Fruit fly (Drosophila melanogaster) whole organism, embryonic: Measurements from ENCODE around the gene CG32036.
A peak's percentile ranks its signal among the peaks of the same experiment; 100 is the strongest.

ENCODE experiments used
- Asciz ChIP-seq: fragments of 200-800 bp; sonication (Bioruptor generic); optimal IDR thresholded peaks from 2 replicates; lab custom pipeline; 2017; ENCODE audit warnings: missing biosample characterization, mild to moderate bottlenecking, missing genetic modification characterization, missing genetic modification reagents
- BEAF-32 ChIP-seq: fragments of 200-800 bp; sonication (Bioruptor generic); optimal IDR thresholded peaks from 3 replicates; lab custom pipeline; 2017; ENCODE audit warnings: missing biosample characterization, missing genetic modification characterization, mild to moderate bottlenecking, moderate library complexity, missing genetic modification reagents
- Bgb ChIP-seq: fragments of 200-800 bp; sonication (Bioruptor generic); IDR thresholded peaks from 2 replicates; pipeline ENCODE4 v1.3.6; 2022; ENCODE audit warnings: missing biosample characterization, missing genetic modification characterization; ENCODE audit not compliant: partially characterized antibody
- CG11456 ChIP-seq: fragments of 200-800 bp; sonication (Bioruptor generic); IDR thresholded peaks from 3 replicates; pipeline ENCODE4 v1.3.6; 2022; ENCODE audit warnings: missing biosample characterization, missing genetic modification characterization
- CG11695 ChIP-seq: fragments of 200-800 bp; sonication (Bioruptor generic); IDR thresholded peaks from 3 replicates; pipeline ENCODE4 v1.3.6; 2022; ENCODE audit warnings: missing biosample characterization, missing genetic modification characterization
- CG15479 ChIP-seq: fragments of 200-800 bp; sonication (Bioruptor generic); optimal IDR thresholded peaks from 3 replicates; lab custom pipeline; 2019; ENCODE audit warnings: missing biosample characterization, mild to moderate bottlenecking, missing genetic modification characterization, moderate library complexity
- CG17829 ChIP-seq: fragments of 200-800 bp; optimal IDR thresholded peaks from 2 replicates; lab custom pipeline; 2019; ENCODE audit warnings: missing biosample characterization, mild to moderate bottlenecking, missing genetic modification characterization, moderate library complexity
- CG18476 ChIP-seq: fragments of 200-800 bp; sonication (Bioruptor generic); optimal IDR thresholded peaks from 2 replicates; lab custom pipeline; 2016; ENCODE audit warnings: missing biosample characterization, mild to moderate bottlenecking, missing genetic modification characterization
- CG2889 ChIP-seq: fragments of 200-800 bp; sonication (Bioruptor generic); IDR thresholded peaks from 3 replicates; pipeline ENCODE4 v1.3.6; 2022; ENCODE audit warnings: missing biosample characterization, missing genetic modification characterization
- CG32532 ChIP-seq: fragments of 200-800 bp; sonication (Bioruptor generic); IDR thresholded peaks from 2 replicates; pipeline ENCODE4 v1.3.6; 2022; ENCODE audit warnings: missing biosample characterization, missing genetic modification characterization
- CG5245 ChIP-seq: fragments of 200-800 bp; sonication (Bioruptor generic); optimal IDR thresholded peaks from 3 replicates; lab custom pipeline; 2016; ENCODE audit warnings: missing biosample characterization, missing genetic modification characterization
- CG6765 ChIP-seq: fragments of 200-800 bp; sonication (Bioruptor generic); optimal IDR thresholded peaks from 3 replicates; lab custom pipeline; 2017; ENCODE audit warnings: missing biosample characterization, mild to moderate bottlenecking, missing genetic modification characterization
- CG6791 ChIP-seq: fragments of 200-800 bp; sonication (Bioruptor generic); IDR thresholded peaks from 3 replicates; pipeline ENCODE4 v1.3.6; 2022; ENCODE audit warnings: missing biosample characterization, missing genetic modification characterization; ENCODE audit not compliant: partially characterized antibody
- CG6854 ChIP-seq: fragments of 200-800 bp; sonication (Bioruptor generic); optimal IDR thresholded peaks from 3 replicates; lab custom pipeline; 2017; ENCODE audit warnings: missing biosample characterization, mild to moderate bottlenecking, missing genetic modification characterization
- CkIIα-i1 ChIP-seq: fragments of 200-800 bp; sonication (Bioruptor generic); IDR thresholded peaks from 2 replicates; pipeline ENCODE4 v1.3.6; 2022; ENCODE audit warnings: missing biosample characterization, missing genetic modification characterization
- D ChIP-seq, 2 experiments: fragments of 200-800 bp in 1 of 2; fragments of >200 bp in 1 of 2; sonication (Bioruptor generic) in 1 of 2; optimal IDR thresholded peaks; 2 replicates in 1 of 2; 3 replicates in 1 of 2; lab custom pipeline; 2017; ENCODE audit warnings: mild to moderate bottlenecking in 1 of 2, missing biosample characterization in 1 of 2, missing genetic modification characterization in 1 of 2, missing genetic modification reagents in 1 of 2
- Dp ChIP-seq: fragments of 200-800 bp; sonication (Bioruptor generic); optimal IDR thresholded peaks from 2 replicates; lab custom pipeline; 2018; ENCODE audit warnings: missing biosample characterization, mild to moderate bottlenecking, missing genetic modification characterization, moderate library complexity
- Drgx ChIP-seq: fragments of 200-800 bp; sonication (Bioruptor generic); IDR thresholded peaks from 2 replicates; pipeline ENCODE4 v1.3.6; 2022; ENCODE audit warnings: missing biosample characterization, missing genetic modification characterization
- Eip74EF ChIP-seq, 2 experiments: fragments of 200-800 bp in 1 of 2; fragments of >200 bp in 1 of 2; sonication (Bioruptor generic) in 1 of 2; optimal IDR thresholded peaks; 2 replicates each; lab custom pipeline; 2017 to 2019; ENCODE audit warnings: missing biosample characterization in 2 of 2, missing genetic modification characterization in 2 of 2, mild to moderate bottlenecking in 1 of 2, moderate library complexity in 1 of 2
- Ets65A ChIP-seq: fragments of 200-800 bp; sonication (Bioruptor generic); peaks from one replicate; lab custom pipeline; 2016; ENCODE audit warnings: missing biosample characterization, missing genetic modification characterization
- HLH4C ChIP-seq: fragments of 200-800 bp; sonication (Bioruptor generic); IDR thresholded peaks from 3 replicates; pipeline ENCODE4 v1.3.6; 2022; ENCODE audit warnings: missing biosample characterization, missing genetic modification characterization; ENCODE audit not compliant: partially characterized antibody
- Kr ChIP-seq: fragments of 200-800 bp; sonication (Bioruptor generic); optimal IDR thresholded peaks from 2 replicates; lab custom pipeline; 2017; ENCODE audit warnings: missing biosample characterization, mild to moderate bottlenecking, missing genetic modification characterization
- Max ChIP-seq: fragments of 200-800 bp; sonication (Bioruptor generic); optimal IDR thresholded peaks from 2 replicates; lab custom pipeline; 2016; ENCODE audit warnings: missing biosample characterization, mild to moderate bottlenecking, missing genetic modification characterization
- Med ChIP-seq: fragments of 200-800 bp; sonication (Bioruptor generic); peaks from one replicate; lab custom pipeline; 2016; ENCODE audit warnings: missing biosample characterization, missing genetic modification characterization, mild to moderate bottlenecking, inconsistent platforms, moderate library complexity
- Nf-YA ChIP-seq: fragments of 200-800 bp; sonication (Bioruptor generic); IDR thresholded peaks from 2 replicates; pipeline ENCODE4 v1.3.6; 2022; ENCODE audit warnings: missing biosample characterization, missing genetic modification characterization
- Optix ChIP-seq: fragments of 200-800 bp; sonication (Bioruptor generic); IDR thresholded peaks from 3 replicates; pipeline ENCODE4 v1.3.6; 2022; ENCODE audit warnings: missing biosample characterization, missing genetic modification characterization
- Side ChIP-seq: fragments of 200-800 bp; sonication (Bioruptor generic); optimal IDR thresholded peaks from 2 replicates; lab custom pipeline; 2016; ENCODE audit warnings: missing biosample characterization, missing genetic modification characterization
- Vsx1 ChIP-seq: fragments of 200-800 bp; sonication (Bioruptor generic); optimal IDR thresholded peaks from 2 replicates; lab custom pipeline; 2017; ENCODE audit warnings: missing biosample characterization, mild to moderate bottlenecking, missing genetic modification characterization, missing genetic modification reagents
- Xbp1 ChIP-seq: fragments of 200-800 bp; sonication (Bioruptor generic); optimal IDR thresholded peaks from 3 replicates; lab custom pipeline; 2016; ENCODE audit warnings: missing biosample characterization, mild to moderate bottlenecking, missing genetic modification characterization
- al ChIP-seq: fragments of 200-800 bp; sonication (Bioruptor generic); IDR thresholded peaks from 2 replicates; pipeline ENCODE4 v1.3.6; 2022; ENCODE audit warnings: missing biosample characterization, missing genetic modification characterization
- bigmax ChIP-seq: fragments of 200-800 bp; sonication (Bioruptor generic); optimal IDR thresholded peaks from 2 replicates; lab custom pipeline; 2018; ENCODE audit warnings: missing biosample characterization, mild to moderate bottlenecking, missing genetic modification characterization
- cad ChIP-seq: fragments of >200 bp; optimal IDR thresholded peaks from 2 replicates; lab custom pipeline; 2017; ENCODE audit warnings: missing biosample characterization, missing genetic modification characterization
- cas ChIP-seq: fragments of 200-800 bp; sonication (Bioruptor generic); IDR thresholded peaks from 2 replicates; pipeline ENCODE4 v1.3.6; 2022; ENCODE audit warnings: missing biosample characterization, missing genetic modification characterization
- dati ChIP-seq: fragments of 200-800 bp; sonication (Bioruptor generic); IDR thresholded peaks from 2 replicates; pipeline ENCODE4 v1.3.6; 2022; ENCODE audit warnings: missing biosample characterization, missing genetic modification characterization
- exex ChIP-seq: fragments of 200-800 bp; sonication (Bioruptor generic); optimal IDR thresholded peaks from 4 replicates; lab custom pipeline; 2018; ENCODE audit warnings: missing biosample characterization, mild to moderate bottlenecking, missing genetic modification characterization, moderate library complexity
- hbn ChIP-seq: fragments of 200-800 bp; sonication (Bioruptor generic); IDR thresholded peaks from 2 replicates; pipeline ENCODE4 v1.3.6; 2022; ENCODE audit warnings: missing biosample characterization, missing genetic modification characterization; ENCODE audit not compliant: partially characterized antibody
- inv ChIP-seq: fragments of 200-800 bp; sonication (Bioruptor generic); IDR thresholded peaks from 2 replicates; pipeline ENCODE4 v1.3.6; 2022; ENCODE audit warnings: missing biosample characterization, missing genetic modification characterization; ENCODE audit not compliant: partially characterized antibody
- ken ChIP-seq: fragments of 200-800 bp; sonication (Bioruptor generic); IDR thresholded peaks from 3 replicates; pipeline ENCODE4 v1.3.6; 2022; ENCODE audit warnings: missing biosample characterization, missing genetic modification characterization
- pfk ChIP-seq: fragments of 200-800 bp; sonication (Bioruptor generic); optimal IDR thresholded peaks from 2 replicates; lab custom pipeline; 2018; ENCODE audit warnings: missing biosample characterization, mild to moderate bottlenecking, missing genetic modification characterization, moderate library complexity
- pros ChIP-seq: fragments of 200-800 bp; sonication (Bioruptor generic); optimal IDR thresholded peaks from 3 replicates; lab custom pipeline; 2019; ENCODE audit warnings: missing biosample characterization, mild to moderate bottlenecking, missing genetic modification characterization, moderate library complexity
- psq ChIP-seq: fragments of 200-800 bp; sonication (Bioruptor generic); optimal IDR thresholded peaks from 2 replicates; lab custom pipeline; 2017; ENCODE audit warnings: missing biosample characterization, missing genetic modification characterization
- pzg ChIP-seq: fragments of 200-800 bp; sonication (Bioruptor generic); optimal IDR thresholded peaks from 3 replicates; lab custom pipeline; 2018; ENCODE audit warnings: missing biosample characterization, mild to moderate bottlenecking, missing genetic modification characterization, moderate library complexity
- schlank ChIP-seq: fragments of 200-800 bp; sonication (Bioruptor generic); optimal IDR thresholded peaks from 2 replicates; lab custom pipeline; 2018; ENCODE audit warnings: missing biosample characterization, mild to moderate bottlenecking, missing genetic modification characterization
- stwl ChIP-seq: fragments of 200-800 bp; sonication (Bioruptor generic); optimal IDR thresholded peaks from 3 replicates; lab custom pipeline; 2018; ENCODE audit warnings: missing biosample characterization, mild to moderate bottlenecking, missing genetic modification characterization, moderate library complexity
- tin ChIP-seq: fragments of 200-800 bp; sonication (Bioruptor generic); optimal IDR thresholded peaks from 3 replicates; lab custom pipeline; 2016; ENCODE audit warnings: missing biosample characterization, missing genetic modification characterization
- twi ChIP-seq: fragments of 200-800 bp; optimal IDR thresholded peaks from 2 replicates; lab custom pipeline; 2019; ENCODE audit warnings: missing biosample characterization, mild to moderate bottlenecking, missing genetic modification characterization, moderate library complexity
- zen ChIP-seq: fragments of 200-800 bp; sonication (Bioruptor generic); optimal IDR thresholded peaks from 3 replicates; lab custom pipeline; 2018; ENCODE audit warnings: missing biosample characterization, mild to moderate bottlenecking, missing genetic modification characterization, moderate library complexity

The CG32036 gene

dm6 chr3L:9491331-9491730 lies 2.3 kb upstream of the CG32036 start:
- no peak for TF ChIP-seq Max (GFP tag; lab: Kevin White, UChicago)
- no peak for TF ChIP-seq Vsx1
- TF ChIP-seq HLH4C (GFP tag; lab: Robert Waterston, UW) = no peak
- TF ChIP-seq tin (GFP tag; lab: Kevin White, UChicago) = no peak
- no peak for TF ChIP-seq CG6765 (GFP tag; lab: Kevin White, UChicago)
- peak; percentile 89 for TF ChIP-seq twi (tag; lab: Kevin White, UChicago)
- TF ChIP-seq pros (GFP tag; lab: Kevin White, UChicago) = peak; percentile 55
- peak; percentile 69 for TF ChIP-seq Kr
- TF ChIP-seq CG15479 = peak; percentile 57
- no peak for TF ChIP-seq Eip74EF (GFP tag; optimal IDR thresholded peaks at IDR 0.05; lab: Kevin White, UChicago)
- TF ChIP-seq D (optimal IDR thresholded peaks at IDR 0.05; lab: Kevin White, UChicago) = peak; percentile 7
- TF ChIP-seq D (GFP tag; optimal IDR thresholded peaks at IDR 0.05; lab: Kevin White, UChicago) = no peak
- TF ChIP-seq CG18476 (GFP tag; lab: Kevin White, UChicago) = no peak
- TF ChIP-seq zen (tag; lab: Kevin White, UChicago) = peak; percentile 67
- no peak for TF ChIP-seq Optix (GFP tag; lab: Robert Waterston, UW)
- TF ChIP-seq CG11695 (GFP tag; lab: Robert Waterston, UW) = no peak
- TF ChIP-seq al = no peak
- no peak for TF ChIP-seq pfk (GFP tag; lab: Kevin White, UChicago)

- TF ChIP-seq schlank (tag; lab: Kevin White, UChicago) (no peak), CG11456 (0 out of 3 replicates have a peak, but pooled peaks have one; percentile 42), CG5245 (GFP tag; lab: Kevin White, UChicago) (no peak), psq (no peak), Med (GFP tag; lab: Kevin White, UChicago) (peak; percentile 72), CG6791 (GFP tag; lab: Robert Waterston, UW) (0 out of 3 replicates have a peak, but pooled peaks have one; percentile 10), Ets65A (GFP tag; lab: Kevin White, UChicago) (peak; percentile 77), inv (GFP tag; lab: Robert Waterston, UW) (0 out of 2 replicates have a peak, but pooled peaks have one; percentile 16), CG2889 (GFP tag; lab: Robert Waterston, UW) (no peak), CG32532 (GFP tag; lab: Robert Waterston, UW) (0 out of 2 replicates have a peak, but pooled peaks have one; percentile 9), Bgb (no peak)
Measured at dm6 chr3L:9490432-9490831, 1.4 kb upstream of the CG32036 start.

- TF ChIP-seq CkIIα-i1 (no peak), Drgx (GFP tag; lab: Robert Waterston, UW) (peak; percentile 8; the same call in 1 of the 2 replicates)
Measured at dm6 chr3L:9489627-9490026, 594 bp upstream of the CG32036 start.

DNA sequence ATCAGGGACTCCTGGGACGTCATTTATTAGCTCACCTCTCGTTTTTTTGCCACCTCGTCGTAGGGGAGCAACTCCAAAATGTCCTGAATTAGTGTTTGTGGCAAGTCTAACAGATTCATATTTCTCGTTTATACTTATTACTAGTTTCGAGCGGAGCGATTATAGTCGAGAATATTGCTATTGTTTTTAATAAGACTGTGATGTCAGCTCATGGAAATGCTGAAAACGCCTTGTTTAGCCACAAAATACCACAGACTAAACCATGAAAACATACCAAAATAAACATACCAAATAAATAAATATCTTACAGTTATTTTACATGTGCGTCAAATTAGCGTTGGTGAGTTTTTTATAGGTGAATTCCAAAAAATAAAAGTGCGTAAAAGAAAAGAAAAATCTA lies 1.4 kb downstream of the CG32036 start, which contains the start of gene pall:
Gene pall (minus strand): TSS at position 205 of the 400 bp plus-strand sequence.
- TF ChIP-seq cas (no peak), cad (GFP tag; lab: Kevin White, UChicago) (no peak), Dp (peak; percentile 55), hbn (GFP tag; lab: Robert Waterston, UW) (peak; percentile 33; the same call in 1 of the 2 replicates), exex (tag; lab: Kevin White, UChicago) (peak; percentile 2), ken (GFP tag; lab: Robert Waterston, UW) (no peak), dati (GFP tag; lab: Robert Waterston, UW) (no peak), BEAF-32 (peak; percentile 19), CG6854 (GFP tag; lab: Kevin White, UChicago) (peak; percentile 13), Side (GFP tag; lab: Kevin White, UChicago) (no peak), Nf-YA (no peak), bigmax (GFP tag; lab: Kevin White, UChicago) (no peak), stwl (tag; lab: Kevin White, UChicago) (peak; percentile 79), pzg (peak; percentile 86), Xbp1 (GFP tag; lab: Kevin White, UChicago) (no peak), CG17829 (tag; lab: Kevin White, UChicago) (peak; percentile 37), Asciz (GFP tag; lab: Kevin White, UChicago) (no peak)
